Worm (Caenorhabditis elegans): ENCODE data around the gene ugt-49.

ugt-49 gene

DNA sequence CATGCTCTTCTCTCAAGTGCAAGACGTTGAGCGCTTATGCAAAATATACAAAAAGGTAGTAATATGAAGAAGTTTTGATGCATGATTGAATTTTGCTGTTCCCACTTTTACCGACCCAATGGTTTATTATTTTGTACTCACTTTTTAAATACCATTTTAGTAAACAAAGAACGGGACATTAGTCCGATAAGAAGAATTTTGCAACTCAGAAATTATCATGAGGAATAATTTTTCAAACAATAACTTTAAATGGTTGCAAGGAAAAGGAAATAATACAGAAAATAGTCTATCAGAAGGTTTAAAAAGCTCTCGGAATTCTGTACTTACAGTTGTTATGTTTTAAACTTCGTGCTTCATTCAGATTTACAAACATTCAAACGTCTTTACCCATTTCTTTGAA is 42.5 kb downstream of the ugt-49 start, which contains the start of gene F15H10.9:
F15H10.9 (minus strand) TSS at position 101 of the 400 bp plus-strand sequence.
- TF ChIP-seq ceh-82 (tag; optimal IDR thresholded peaks at IDR 0.05) = no peak
- no peak for TF ChIP-seq elt-2 (tag; optimal IDR thresholded peaks at IDR 0.05)
- no peak for TF ChIP-seq C04F5.9 (tag; optimal IDR thresholded peaks at IDR 0.05)
- no peak for TF ChIP-seq nhr-85 (tag)

DNA sequence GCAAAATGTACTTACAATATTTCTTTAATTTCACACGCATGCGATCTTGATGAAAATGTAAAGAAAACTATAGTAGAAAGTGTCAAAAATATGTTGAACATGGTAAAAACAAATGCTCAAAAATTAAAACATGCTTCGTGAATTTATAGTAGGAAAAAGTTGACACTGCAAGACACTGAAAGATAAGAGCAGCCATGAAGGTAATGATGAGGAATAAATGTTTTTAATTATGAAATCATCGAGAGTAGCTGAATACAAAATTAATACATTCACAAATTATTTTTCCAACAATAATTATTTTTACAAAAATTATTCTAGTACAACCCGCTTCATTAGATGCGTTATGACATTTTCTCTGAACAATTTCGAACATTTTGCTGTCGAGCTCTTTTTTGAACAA is 44.8 kb downstream of the ugt-49 start, which contains the start of gene F15H10.10:
F15H10.10 (minus strand) TSS at position 101 of the 400 bp plus-strand sequence.
- TF ChIP-seq nhr-47 (tag; optimal IDR thresholded peaks at IDR 0.05) = no peak
- no peak for TF ChIP-seq unc-62 (GFP tag; optimal IDR thresholded peaks at IDR 0.05)
- TF ChIP-seq lin-13 (GFP tag; optimal IDR thresholded peaks at IDR 0.05) = no peak
- no peak for TF ChIP-seq nhr-85 (tag)
- TF ChIP-seq ces-1 (GFP tag; optimal IDR thresholded peaks at IDR 0.05) = no peak
- TF ChIP-seq hlh-4 (tag; optimal IDR thresholded peaks at IDR 0.05) = no peak
- TF ChIP-seq fos-1 (tag; optimal IDR thresholded peaks at IDR 0.05) = no peak
- no peak for TF ChIP-seq snpc-4 (tag; optimal IDR thresholded peaks at IDR 0.05)
- TF ChIP-seq egl-13 (tag; optimal IDR thresholded peaks at IDR 0.05) = no peak
- no peak for TF ChIP-seq mef-2 (tag; optimal IDR thresholded peaks at IDR 0.05)
- TF ChIP-seq snu-23 (GFP tag; optimal IDR thresholded peaks at IDR 0.05) = no peak
- no peak for TF ChIP-seq ets-5 (GFP tag; IDR thresholded peaks at IDR 0.05)
- TF ChIP-seq hpl-2 (GFP tag; optimal IDR thresholded peaks at IDR 0.05) = no peak
- no peak for TF ChIP-seq unc-30 (tag; optimal IDR thresholded peaks at IDR 0.05)
- no peak for TF ChIP-seq nhr-20 (tag; optimal IDR thresholded peaks at IDR 0.05)

DNA sequence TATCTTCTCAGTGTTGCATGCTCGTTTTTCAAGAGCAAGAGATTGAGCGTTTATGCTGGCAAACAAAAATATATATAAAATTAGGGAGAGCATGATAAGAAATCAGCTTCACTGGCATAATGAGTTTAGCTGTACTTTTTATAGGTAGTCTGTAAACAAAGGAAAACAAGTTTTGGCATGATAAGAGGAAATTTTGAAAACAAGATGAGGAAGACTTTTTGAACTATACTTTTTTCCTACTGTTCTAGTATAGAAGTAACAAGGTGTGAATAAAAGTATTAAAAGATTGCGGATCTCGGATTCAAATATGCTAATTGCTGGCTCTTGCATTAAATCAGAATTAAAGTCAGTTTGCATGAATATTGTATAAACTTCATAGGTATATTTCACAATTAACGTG is 46.8 kb downstream of the ugt-49 start, which contains the start of gene F15H10.5:
F15H10.5 (minus strand) TSS at position 101 of the 400 bp plus-strand sequence.
- TF ChIP-seq lin-15B (tag; optimal IDR thresholded peaks at IDR 0.05) = no peak
- TF ChIP-seq mdl-1 (tag; optimal IDR thresholded peaks at IDR 0.05) = no peak
- no peak for TF ChIP-seq pag-3 (tag; optimal IDR thresholded peaks at IDR 0.05; ENCODE audit: borderline replicate concordance, insufficient read depth)
- TF ChIP-seq nhr-47 (tag; optimal IDR thresholded peaks at IDR 0.05) = no peak
- no peak for TF ChIP-seq isw-1 (GFP tag; IDR thresholded peaks at IDR 0.05)
- no peak for TF ChIP-seq lir-3 (tag; optimal IDR thresholded peaks at IDR 0.05; ENCODE audit: poor library complexity)
- no peak for TF ChIP-seq ceh-88 (GFP tag; IDR thresholded peaks at IDR 0.05)
- no peak for TF ChIP-seq swsn-7 (tag; optimal IDR thresholded peaks at IDR 0.05)

DNA sequence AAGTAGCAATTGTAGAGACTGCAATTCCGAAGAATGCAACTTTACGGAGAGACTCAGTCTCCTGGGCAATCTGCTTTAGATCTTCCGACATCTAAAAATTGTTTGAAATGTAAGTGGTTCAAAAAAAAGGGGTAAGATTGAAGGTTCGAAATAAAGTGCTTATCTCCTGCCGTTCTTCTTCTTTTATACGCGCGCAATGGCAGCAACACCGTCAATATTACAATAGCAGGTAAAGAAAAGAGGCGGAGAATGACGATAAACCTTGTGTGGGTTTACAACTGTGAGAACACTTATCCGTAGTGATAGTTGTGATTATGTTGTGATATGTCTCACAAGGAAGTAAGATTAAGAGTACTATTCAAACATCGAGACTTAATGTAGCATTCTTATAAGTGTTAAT is 49.7 kb downstream of the ugt-49 start, which contains the start of gene col-13:
col-13 (minus strand) TSS at position 101 of the 400 bp plus-strand sequence.
- TF ChIP-seq rnt-1 (tag; optimal IDR thresholded peaks at IDR 0.05) (no peak), mep-1 (tag; optimal IDR thresholded peaks at IDR 0.05) (no peak), blmp-1 (tag; optimal IDR thresholded peaks at IDR 0.05) (no peak), hpl-2 (GFP tag; optimal IDR thresholded peaks at IDR 0.05) (no peak), zag-1 (tag; optimal IDR thresholded peaks at IDR 0.05) (no peak), isw-1 (GFP tag; IDR thresholded peaks at IDR 0.05) (no peak), nhr-71 (tag; optimal IDR thresholded peaks at IDR 0.05) (no peak), ces-1 (GFP tag; optimal IDR thresholded peaks at IDR 0.05) (no peak)

- no peak for TF ChIP-seq snpc-4 (tag; optimal IDR thresholded peaks at IDR 0.05)
- TF ChIP-seq nhr-85 (tag) = peak; percentile 64
Measured at ce11 chrV:10423511-10423910, 51.4 kb downstream of the ugt-49 start.

Measured in whole organism, L1 larva.